Worm (Caenorhabditis elegans): ENCODE results near the gene Y37E11AL.1.

- no peak for TF ChIP-seq ama-1 (optimal IDR thresholded peaks at IDR 0.05)
- TF ChIP-seq lim-6 (tag; optimal IDR thresholded peaks at IDR 0.05): no peak
- no peak for TF ChIP-seq pha-4 (tag; optimal IDR thresholded peaks at IDR 0.05)
- no peak for TF ChIP-seq pqm-1 (tag; optimal IDR thresholded peaks at IDR 0.05)
- no peak for TF ChIP-seq syd-9 (tag; optimal IDR thresholded peaks at IDR 0.05)
- TF ChIP-seq ceh-6 (GFP tag; optimal IDR thresholded peaks at IDR 0.05): no peak
- no peak for TF ChIP-seq dve-1 (tag; optimal IDR thresholded peaks at IDR 0.05)
- no peak for TF ChIP-seq ceh-34 (tag; optimal IDR thresholded peaks at IDR 0.05)
- TF ChIP-seq ceh-14 (tag; optimal IDR thresholded peaks at IDR 0.05): no peak
- no peak for TF ChIP-seq ceh-18 (tag; optimal IDR thresholded peaks at IDR 0.05)
- TF ChIP-seq F13H6.1 (tag; optimal IDR thresholded peaks at IDR 0.05): no peak
Measured at ce11 chrIV:3731430-3731829, 22.1 kb downstream of the Y37E11AL.1 start.
